Worm (Caenorhabditis elegans) whole organism, L1 larva: ENCODE data around the gene C23G10.1.

ENCODE experiments used
- C16A3.4 ChIP-seq: fragments of 150-350 bp; optimal IDR thresholded peaks from 2 replicates; lab custom pipeline; 2014; ENCODE audit warnings: missing biosample characterization, missing genetic modification characterization
- F16B12.6 ChIP-seq: fragments of 150-350 bp; optimal IDR thresholded peaks from 2 replicates; lab custom pipeline; 2014; ENCODE audit warnings: missing biosample characterization, missing genetic modification characterization
- aha-1 ChIP-seq: fragments of 150-350 bp; optimal IDR thresholded peaks from 2 replicates; lab custom pipeline; 2014; ENCODE audit warnings: missing biosample characterization, missing genetic modification characterization
- ama-1 ChIP-seq: fragments of 150-350 bp; optimal IDR thresholded peaks from 2 replicates; lab custom pipeline; 2014
- blmp-1 ChIP-seq: fragments of 150-350 bp; optimal IDR thresholded peaks from 2 replicates; lab custom pipeline; 2014; ENCODE audit warnings: missing biosample characterization, missing genetic modification characterization
- ceh-63 ChIP-seq: fragments of 200-800 bp; sonication (Bioruptor generic); optimal IDR thresholded peaks from 2 replicates; lab custom pipeline; 2018; ENCODE audit warnings: mild to moderate bottlenecking, missing genetic modification characterization, missing compliant biosample characterization
- ceh-8 ChIP-seq: fragments of 200-800 bp; sonication (Bioruptor generic); optimal IDR thresholded peaks from 2 replicates; lab custom pipeline; 2018; ENCODE audit warnings: mild to moderate bottlenecking, missing genetic modification characterization, moderate library complexity, missing compliant biosample characterization
- efl-1 ChIP-seq, 4 experiments: fragments of 150-350 bp; optimal IDR thresholded peaks in 3 of 4; peaks in 1 of 4; 1 replicate in 1 of 4; 2 replicates in 3 of 4; lab custom pipeline; 2014; ENCODE audit warnings: missing biosample characterization in 2 of 4, missing genetic modification characterization in 2 of 4, missing genetic modification reagents in 2 of 4
- elt-2 ChIP-seq: sonication (generic microtip); optimal IDR thresholded peaks from 2 replicates; lab custom pipeline; 2016; ENCODE audit warnings: missing genetic modification characterization, mild to moderate bottlenecking, inconsistent platforms, missing compliant biosample characterization, missing genetic modification reagents
- elt-3 ChIP-seq, 6 experiments: fragments of 150-350 bp in 1 of 6; sonication (generic microtip); optimal IDR thresholded peaks; 2 replicates each; lab custom pipeline; 2017 to 2018; ENCODE audit warnings: missing biosample characterization in 6 of 6, missing genetic modification characterization in 6 of 6, inconsistent platforms in 1 of 6
- fkh-8 ChIP-seq: sonication (generic microtip); optimal IDR thresholded peaks from 2 replicates; lab custom pipeline; 2016; ENCODE audit warnings: mild to moderate bottlenecking, missing genetic modification characterization, missing compliant biosample characterization
- fos-1 ChIP-seq: fragments of 150-350 bp; optimal IDR thresholded peaks from 2 replicates; lab custom pipeline; 2014; ENCODE audit warnings: missing biosample characterization, missing genetic modification characterization
- isw-1 ChIP-seq: fragments of 200-800 bp; sonication (Bioruptor generic); IDR thresholded peaks from 2 replicates; pipeline ENCODE4 v1.3.6; 2022; ENCODE audit warnings: missing genetic modification characterization, missing compliant biosample characterization
- jun-1 ChIP-seq: fragments of 150-350 bp; optimal IDR thresholded peaks from 2 replicates; lab custom pipeline; 2014; ENCODE audit warnings: missing biosample characterization, missing genetic modification reagents, missing genetic modification characterization
- lin-13 ChIP-seq: fragments of 150-350 bp; optimal IDR thresholded peaks from 2 replicates; lab custom pipeline; 2014; ENCODE audit warnings: missing biosample characterization, missing genetic modification reagents, missing genetic modification characterization
- lin-14 ChIP-seq: fragments of 200-800 bp; sonication (Bioruptor generic); optimal IDR thresholded peaks from 2 replicates; lab custom pipeline; 2018; ENCODE audit warnings: mild to moderate bottlenecking, missing genetic modification characterization, moderate library complexity, missing compliant biosample characterization
- lin-15B ChIP-seq: fragments of 150-350 bp; sonication (generic microtip); optimal IDR thresholded peaks from 3 replicates; lab custom pipeline; 2014; ENCODE audit warnings: missing biosample characterization, missing genetic modification characterization
- lin-35 ChIP-seq, 2 experiments: fragments of 150-350 bp; optimal IDR thresholded peaks; 2 replicates each; lab custom pipeline; 2014; ENCODE audit warnings: missing biosample characterization in 2 of 2, missing genetic modification characterization in 2 of 2, missing genetic modification reagents in 2 of 2
- mef-2 ChIP-seq: fragments of 150-350 bp; optimal IDR thresholded peaks from 2 replicates; lab custom pipeline; 2014; ENCODE audit warnings: missing biosample characterization, missing genetic modification characterization
- mep-1 ChIP-seq: fragments of 150-350 bp; optimal IDR thresholded peaks from 2 replicates; lab custom pipeline; 2014; ENCODE audit warnings: missing biosample characterization, missing genetic modification characterization
- nhr-20 ChIP-seq: sonication (generic microtip); optimal IDR thresholded peaks from 2 replicates; lab custom pipeline; 2016; ENCODE audit warnings: mild to moderate bottlenecking, missing genetic modification characterization, missing compliant biosample characterization
- nhr-71 ChIP-seq: sonication (generic microtip); optimal IDR thresholded peaks from 2 replicates; lab custom pipeline; 2016; ENCODE audit warnings: mild to moderate bottlenecking, missing genetic modification characterization, moderate library complexity, missing compliant biosample characterization
- nhr-77 ChIP-seq: fragments of 150-350 bp; optimal IDR thresholded peaks from 2 replicates; lab custom pipeline; 2014; ENCODE audit warnings: missing biosample characterization, missing genetic modification characterization
- nhr-85 ChIP-seq: sonication (generic microtip); peaks from one replicate; lab custom pipeline; 2016; ENCODE audit warnings: missing genetic modification characterization, inconsistent platforms, missing compliant biosample characterization
- pqm-1 ChIP-seq: sonication (generic microtip); optimal IDR thresholded peaks from 3 replicates; lab custom pipeline; 2017; ENCODE audit warnings: missing biosample characterization, missing genetic modification characterization
- rnt-1 ChIP-seq: sonication (generic microtip); optimal IDR thresholded peaks from 2 replicates; lab custom pipeline; 2016; ENCODE audit warnings: mild to moderate bottlenecking, missing genetic modification characterization, moderate library complexity, missing compliant biosample characterization
- skn-1 ChIP-seq: fragments of 150-350 bp; optimal IDR thresholded peaks from 2 replicates; lab custom pipeline; 2014; ENCODE audit warnings: missing biosample characterization, missing genetic modification characterization
- snu-23 ChIP-seq: sonication (generic microtip); optimal IDR thresholded peaks from 2 replicates; lab custom pipeline; 2016; ENCODE audit warnings: missing genetic modification characterization, missing compliant biosample characterization
- tlp-1 ChIP-seq: fragments of 150-350 bp; optimal IDR thresholded peaks from 2 replicates; lab custom pipeline; 2014; ENCODE audit warnings: missing biosample characterization, missing genetic modification characterization
- unc-62 ChIP-seq: fragments of 150-350 bp; optimal IDR thresholded peaks from 2 replicates; lab custom pipeline; 2014; ENCODE audit warnings: missing biosample characterization, missing genetic modification reagents, missing genetic modification characterization
- unc-86 ChIP-seq: sonication (generic microtip); optimal IDR thresholded peaks from 2 replicates; lab custom pipeline; 2016; ENCODE audit warnings: missing genetic modification characterization, missing compliant biosample characterization
- unc-98 ChIP-seq: fragments of 200-800 bp; sonication (Bioruptor generic); IDR thresholded peaks from 2 replicates; pipeline ENCODE4 v1.3.6; 2022; ENCODE audit warnings: missing genetic modification characterization, missing compliant biosample characterization
- vab-15 ChIP-seq: sonication (generic microtip); optimal IDR thresholded peaks from 2 replicates; lab custom pipeline; 2017; ENCODE audit warnings: missing genotype, mild to moderate bottlenecking, missing genetic modification characterization, missing compliant biosample characterization

C23G10.1 gene

DNA sequence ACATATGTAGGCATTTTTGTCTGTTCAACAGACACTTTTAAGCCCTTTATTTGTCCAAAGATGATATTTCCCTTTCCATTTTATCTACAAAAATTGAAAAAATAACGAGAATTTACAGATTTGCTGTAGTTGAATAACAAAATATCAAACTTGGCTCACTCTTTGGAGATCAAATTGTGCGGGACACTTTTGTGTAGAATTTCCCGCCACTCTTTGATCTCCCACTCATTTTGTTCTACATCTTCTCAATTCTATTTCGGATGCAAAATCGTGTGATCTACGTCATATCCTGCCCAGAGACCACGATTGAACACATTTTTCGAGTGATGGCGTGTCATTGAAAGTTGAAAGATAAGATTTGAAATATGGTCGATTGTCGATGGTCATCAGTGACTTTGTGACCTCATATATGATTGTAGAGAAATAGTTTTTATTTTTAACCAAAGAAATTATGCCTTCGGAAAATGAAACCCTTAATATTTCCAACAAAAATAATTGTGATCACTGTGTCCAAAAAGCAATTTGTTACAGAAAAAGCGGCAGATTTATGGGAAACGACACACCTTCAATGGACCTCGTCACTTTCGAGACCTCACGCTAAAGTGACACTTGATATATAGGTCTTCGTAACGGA, 7.9 kb downstream of the C23G10.1 start, which contains the start of gene hot-4:
hot-4 (plus strand) TSS at position 584 of the 634 bp plus-strand sequence.
- TF ChIP-seq lin-13 (GFP tag; lab: Kevin White, UChicago) = no peak
- TF ChIP-seq blmp-1 (tag; lab: Kevin White, UChicago) = peak; percentile 34

DNA sequence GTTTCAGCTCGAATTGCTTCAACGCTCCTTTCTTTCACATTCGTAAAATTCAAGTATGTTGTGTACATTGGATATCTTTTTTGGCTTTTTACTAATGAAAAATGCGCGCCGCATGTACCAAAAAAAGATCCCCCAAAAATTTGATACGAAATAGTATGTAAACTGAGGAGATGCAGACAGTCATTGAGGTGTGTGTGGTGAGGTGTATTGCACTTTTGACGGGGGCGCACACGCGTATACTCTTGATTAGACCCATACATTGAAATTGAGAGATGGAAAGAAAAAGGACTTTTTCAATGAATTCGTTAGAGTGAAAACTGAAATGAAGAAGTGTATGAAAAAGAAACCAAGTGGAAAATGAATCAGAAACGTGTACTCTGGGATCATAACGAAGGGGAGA, 12.3 kb downstream of the C23G10.1 start:
- TF ChIP-seq isw-1 (no peak), lin-14 (GFP tag; lab: Kevin White, UChicago) (peak; percentile 30), unc-86 (tag; lab: Kevin White, UChicago) (peak; percentile 5), fkh-8 (tag; lab: Kevin White, UChicago) (peak; percentile 57), ceh-8 (GFP tag; lab: Kevin White, UChicago) (no peak)

DNA sequence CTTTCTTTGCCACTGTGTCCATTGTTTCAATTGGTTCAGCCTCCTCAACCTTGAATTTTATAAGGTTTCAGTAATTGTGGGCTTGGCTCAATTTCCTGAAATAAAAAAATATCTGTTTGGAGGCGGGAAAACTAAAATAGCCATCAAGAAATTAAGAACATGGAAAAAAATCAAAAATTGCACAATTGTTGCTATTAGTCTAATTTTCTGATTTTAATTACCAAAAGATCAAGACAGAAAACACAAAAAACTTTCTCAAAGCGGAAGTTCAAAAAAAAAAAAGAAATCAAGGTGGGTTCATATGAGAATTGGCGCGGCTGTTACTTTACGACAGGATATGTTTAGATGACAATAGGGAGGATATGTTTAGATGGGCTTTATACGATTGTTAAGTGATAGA, 21.8 kb downstream of the C23G10.1 start, which contains the start of gene esyt-2:
esyt-2 (minus strand) TSS at position 101 of the 400 bp plus-strand sequence.
- TF ChIP-seq lin-14 (GFP tag; lab: Kevin White, UChicago) = peak; percentile 5
- TF ChIP-seq ceh-8 (GFP tag; lab: Kevin White, UChicago) = no peak
- no peak for TF ChIP-seq ceh-63
- peak; percentile 6 for TF ChIP-seq rnt-1
- peak; percentile 54 for TF ChIP-seq nhr-71
- TF ChIP-seq, all 84 proteins: peak for 3

ce11 chrIII:6231880-6232279, 22.8 kb downstream of the C23G10.1 start:
- peak; percentile 1 for TF ChIP-seq C16A3.4 (tag; lab: Kevin White, UChicago)
- TF ChIP-seq fos-1 (tag; lab: Kevin White, UChicago) = no peak
- no peak for TF ChIP-seq skn-1 (tag; lab: Kevin White, UChicago)
- peak; percentile 39 for TF ChIP-seq blmp-1 (tag; lab: Kevin White, UChicago)
- TF ChIP-seq lin-14 (GFP tag; lab: Kevin White, UChicago) = no peak
- peak; percentile 69 for TF ChIP-seq elt-2 (tag; lab: Kevin White, UChicago)
- peak; percentile 1 for TF ChIP-seq jun-1
- TF ChIP-seq lin-35 (GFP tag; optimal IDR thresholded peaks at IDR 0.05; lab: Kevin White, UChicago) = peak in 1 of 2 experiments; percentile 47
- TF ChIP-seq efl-1 (optimal IDR thresholded peaks at IDR 0.05; lab: Kevin White, UChicago) = peak in 1 of 2 experiments; percentile 4
- peak in 1 of 2 experiments; percentile 83 for TF ChIP-seq efl-1 (GFP tag; optimal IDR thresholded peaks at IDR 0.05 in 1 of 2; lab: Kevin White, UChicago)
- TF ChIP-seq mep-1 (tag; lab: Kevin White, UChicago) = peak; percentile 23
- TF ChIP-seq tlp-1 = peak; percentile 5
- peak in 2 of 6 experiments; percentile 58 to 76 for TF ChIP-seq elt-3 (tag; optimal IDR thresholded peaks at IDR 0.05; lab: Kevin White, UChicago)
- TF ChIP-seq aha-1 (tag; lab: Kevin White, UChicago) = no peak
- peak; percentile 20 for TF ChIP-seq nhr-20 (tag; lab: Kevin White, UChicago)
- TF ChIP-seq nhr-85 = no peak
- TF ChIP-seq unc-62 = no peak
- no peak for TF ChIP-seq unc-98 (GFP tag; lab: Robert Waterston, UW)

DNA sequence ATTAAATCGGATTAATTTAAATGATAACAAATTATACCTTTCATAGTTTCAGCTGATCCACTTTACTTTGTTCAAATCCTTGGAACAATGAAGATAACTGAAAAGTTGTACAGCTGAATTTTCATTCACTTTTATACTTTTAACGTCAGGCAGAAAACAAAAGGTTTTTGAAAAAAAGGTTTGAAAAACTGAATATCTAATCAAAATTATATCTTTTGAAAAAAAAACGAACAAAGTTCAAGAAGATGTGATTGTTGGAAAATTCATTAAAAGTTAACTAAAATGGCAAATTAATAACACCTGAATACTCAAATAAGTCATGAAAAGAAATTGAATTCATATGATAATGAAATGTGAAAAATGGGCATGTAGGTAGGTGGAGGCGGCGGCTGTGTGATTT, 27.6 kb downstream of the C23G10.1 start, which contains the start of gene T12A2.21:
T12A2.21 (minus strand) TSS at position 101 of the 400 bp plus-strand sequence.
- TF ChIP-seq elt-2 (tag; lab: Kevin White, UChicago) = no peak
- no peak for TF ChIP-seq vab-15 (tag; lab: Kevin White, UChicago)
- TF ChIP-seq pqm-1 (tag; lab: Kevin White, UChicago) = no peak
- TF ChIP-seq F16B12.6 = no peak
- no peak for TF ChIP-seq mef-2

- TF ChIP-seq aha-1 (tag; lab: Kevin White, UChicago) = no peak
- no peak for TF ChIP-seq nhr-77 (tag; lab: Kevin White, UChicago)
- TF ChIP-seq lin-15B = no peak
- TF ChIP-seq ama-1 (lab: Kevin White, UChicago) = no peak
- TF ChIP-seq snu-23 (GFP tag; lab: Kevin White, UChicago) = no peak
- no peak for TF ChIP-seq ceh-8 (GFP tag; lab: Kevin White, UChicago)
- TF ChIP-seq nhr-20 (tag; lab: Kevin White, UChicago) = no peak
- no peak for TF ChIP-seq mef-2
- no peak for TF ChIP-seq skn-1 (tag; lab: Kevin White, UChicago)
Measured at ce11 chrIII:6240528-6240927, 31.4 kb downstream of the C23G10.1 start, which contains the start of gene T12A2.3. TSS of gene T12A2.3 (plus strand) at chrIII:6240828.
